Worm (Caenorhabditis elegans) whole organism, L4 larva: Measurements from ENCODE around the gene snr-4.

Source experiments
- T20F7.1 ChIP-seq: fragments of 200-800 bp; sonication (Bioruptor generic); optimal IDR thresholded peaks from 2 replicates; lab custom pipeline; 2018; ENCODE audit warnings: mild to moderate bottlenecking, missing genetic modification characterization, missing compliant biosample characterization
- Y48G9A.11 ChIP-seq: fragments of 200-800 bp; sonication (Bioruptor generic); IDR thresholded peaks from 2 replicates; pipeline ENCODE4 v1.3.6; 2022; ENCODE audit warnings: missing genetic modification reagents, missing genetic modification characterization, missing compliant biosample characterization
- ZK337.2 ChIP-seq: fragments of 200-800 bp; sonication (Bioruptor generic); IDR thresholded peaks from 2 replicates; pipeline ENCODE4 v1.3.6; 2022; ENCODE audit warnings: missing genetic modification reagents, missing genetic modification characterization, missing compliant biosample characterization
- arid-1 ChIP-seq: fragments of 200-800 bp; sonication (Bioruptor generic); conservative IDR thresholded peaks from 2 replicates; pipeline ENCODE4 v1.3.6; 2022; ENCODE audit warnings: missing genetic modification reagents, missing genetic modification characterization, missing compliant biosample characterization
- attf-4 ChIP-seq: sonication (generic microtip); optimal IDR thresholded peaks from 3 replicates; lab custom pipeline; 2017; ENCODE audit warnings: missing biosample characterization, missing genetic modification characterization
- ceh-20 ChIP-seq: fragments of 200-800 bp; sonication (Bioruptor generic); IDR thresholded peaks from 2 replicates; pipeline ENCODE4 v1.3.6; 2022; ENCODE audit warnings: missing genetic modification reagents, missing genetic modification characterization, missing compliant biosample characterization
- ceh-32 ChIP-seq: sonication (generic microtip); optimal IDR thresholded peaks from 2 replicates; lab custom pipeline; 2016; ENCODE audit warnings: mild to moderate bottlenecking, missing genetic modification characterization, missing compliant biosample characterization; ENCODE audit not compliant: poor library complexity
- daf-16 ChIP-seq, 3 experiments: sonication (generic microtip); optimal IDR thresholded peaks; 2 replicates each; lab custom pipeline; 2016 to 2017; ENCODE audit warnings: missing genetic modification characterization in 3 of 3, missing genetic modification reagents in 3 of 3, mild to moderate bottlenecking in 2 of 3, missing compliant biosample characterization in 2 of 3, missing biosample characterization in 1 of 3, moderate library complexity in 1 of 3
- daf-19 ChIP-seq: fragments of 200-800 bp; sonication (Bioruptor generic); conservative IDR thresholded peaks from 2 replicates; pipeline ENCODE4 v1.3.6; 2022; ENCODE audit warnings: missing genetic modification characterization, missing compliant biosample characterization
- dmd-8 ChIP-seq: fragments of 200-800 bp; sonication (Bioruptor generic); IDR thresholded peaks from 2 replicates; pipeline ENCODE4 v1.3.6; 2022; ENCODE audit warnings: missing genetic modification characterization, missing compliant biosample characterization
- dmd-9 ChIP-seq: fragments of 200-800 bp; sonication (Bioruptor generic); IDR thresholded peaks from 2 replicates; pipeline ENCODE4 v1.3.6; 2022; ENCODE audit warnings: missing genetic modification reagents, missing genetic modification characterization, missing compliant biosample characterization
- dpl-1 ChIP-seq: fragments of 150-350 bp; optimal IDR thresholded peaks from 2 replicates; lab custom pipeline; 2014; ENCODE audit warnings: missing biosample characterization, missing genetic modification reagents, missing genetic modification characterization
- gei-8 ChIP-seq: fragments of 200-800 bp; sonication (Bioruptor generic); optimal IDR thresholded peaks from 2 replicates; lab custom pipeline; 2018; ENCODE audit warnings: mild to moderate bottlenecking, missing genetic modification characterization, missing compliant biosample characterization
- hif-1 ChIP-seq, 2 experiments: sonication (generic microtip); optimal IDR thresholded peaks; 2 replicates each; lab custom pipeline; 2016 to 2017; ENCODE audit warnings: missing compliant biosample characterization in 2 of 2, missing genetic modification characterization in 2 of 2, missing genetic modification reagents in 2 of 2, missing genotype in 2 of 2, mild to moderate bottlenecking in 1 of 2
- hlh-30 ChIP-seq: sonication (generic microtip); optimal IDR thresholded peaks from 2 replicates; lab custom pipeline; 2017; ENCODE audit warnings: antibody characterized with exemption, mild to moderate bottlenecking, missing genetic modification characterization, missing compliant biosample characterization; ENCODE audit not compliant: insufficient read depth
- jun-1 ChIP-seq: fragments of 150-350 bp; optimal IDR thresholded peaks from 2 replicates; lab custom pipeline; 2014; ENCODE audit warnings: missing biosample characterization, missing genetic modification reagents, missing genetic modification characterization
- lim-7 ChIP-seq: fragments of 200-800 bp; sonication (Bioruptor generic); IDR thresholded peaks from 2 replicates; pipeline ENCODE4 v1.3.6; 2022; ENCODE audit warnings: missing genetic modification characterization, missing compliant biosample characterization
- lin-13 ChIP-seq: fragments of 150-350 bp; optimal IDR thresholded peaks from 2 replicates; lab custom pipeline; 2014; ENCODE audit warnings: missing biosample characterization, missing genetic modification reagents, missing genetic modification characterization
- lin-29 ChIP-seq: fragments of 200-800 bp; sonication (Bioruptor generic); IDR thresholded peaks from 2 replicates; pipeline ENCODE4 v1.3.6; 2022; ENCODE audit warnings: missing genetic modification reagents, missing genetic modification characterization, missing compliant biosample characterization
- lin-38 ChIP-seq: fragments of 200-800 bp; sonication (Bioruptor generic); IDR thresholded peaks from 2 replicates; pipeline ENCODE4 v1.3.6; 2022; ENCODE audit warnings: missing genetic modification reagents, missing genetic modification characterization, missing compliant biosample characterization
- lir-3 ChIP-seq: sonication (generic microtip); optimal IDR thresholded peaks from 2 replicates; lab custom pipeline; 2016; ENCODE audit warnings: mild to moderate bottlenecking, missing genetic modification characterization, missing compliant biosample characterization
- lsy-2 ChIP-seq, 2 experiments: fragments of 150-350 bp in 1 of 2; sonication (generic microtip) in 1 of 2; optimal IDR thresholded peaks; 2 replicates each; lab custom pipeline; 2014 to 2017; ENCODE audit warnings: missing biosample characterization in 2 of 2, missing genetic modification characterization in 2 of 2
- madf-9 ChIP-seq: fragments of 200-800 bp; sonication (Bioruptor generic); conservative IDR thresholded peaks from 2 replicates; pipeline ENCODE4 v1.3.6; 2022; ENCODE audit warnings: missing genetic modification reagents, missing genetic modification characterization, missing compliant biosample characterization
- mdt-29 ChIP-seq: fragments of 200-800 bp; sonication (Bioruptor generic); IDR thresholded peaks from 2 replicates; pipeline ENCODE4 v1.3.6; 2022; ENCODE audit warnings: missing genetic modification reagents, missing genetic modification characterization, missing compliant biosample characterization
- mep-1 ChIP-seq: fragments of 150-350 bp; sonication (generic microtip); optimal IDR thresholded peaks from 3 replicates; lab custom pipeline; 2014; ENCODE audit warnings: missing biosample characterization, missing genetic modification characterization
- mes-2 ChIP-seq: sonication (generic microtip); optimal IDR thresholded peaks from 2 replicates; lab custom pipeline; 2016; ENCODE audit warnings: missing genotype, mild to moderate bottlenecking, missing genetic modification characterization, missing compliant biosample characterization; ENCODE audit not compliant: poor library complexity, severe bottlenecking
- mxl-3 ChIP-seq: fragments of 200-800 bp; sonication (Bioruptor generic); optimal IDR thresholded peaks from 2 replicates; lab custom pipeline; 2018; ENCODE audit warnings: mild to moderate bottlenecking, missing genetic modification characterization, missing compliant biosample characterization
- nhr-10 ChIP-seq: fragments of 150-350 bp; optimal IDR thresholded peaks from 2 replicates; lab custom pipeline; 2014; ENCODE audit warnings: missing biosample characterization, missing genetic modification characterization
- nhr-11 ChIP-seq: fragments of 150-350 bp; optimal IDR thresholded peaks from 2 replicates; lab custom pipeline; 2014; ENCODE audit warnings: missing biosample characterization, missing genetic modification characterization
- nhr-41 ChIP-seq: fragments of 200-800 bp; sonication (Bioruptor generic); IDR thresholded peaks from 2 replicates; pipeline ENCODE4 v1.3.6; 2022; ENCODE audit warnings: missing genetic modification reagents, missing genetic modification characterization, missing compliant biosample characterization
- nhr-42 ChIP-seq: fragments of 200-800 bp; sonication (Bioruptor generic); IDR thresholded peaks from 2 replicates; pipeline ENCODE4 v1.3.6; 2022; ENCODE audit warnings: missing genetic modification characterization, missing compliant biosample characterization
- nhr-48 ChIP-seq: sonication (generic microtip); optimal IDR thresholded peaks from 2 replicates; lab custom pipeline; 2016; ENCODE audit warnings: mild to moderate bottlenecking, missing genetic modification characterization, missing compliant biosample characterization
- nhr-6 ChIP-seq: fragments of 150-350 bp; optimal IDR thresholded peaks from 2 replicates; lab custom pipeline; 2014; ENCODE audit warnings: missing biosample characterization, missing genetic modification characterization
- nhr-76 ChIP-seq: fragments of 150-350 bp; optimal IDR thresholded peaks from 2 replicates; lab custom pipeline; 2014; ENCODE audit warnings: missing biosample characterization, missing genetic modification characterization
- pha-4 ChIP-seq, 2 experiments: fragments of 150-350 bp in 1 of 2; fragments of 200-800 bp in 1 of 2; sonication (Bioruptor generic) in 1 of 2; IDR thresholded peaks in 1 of 2; optimal IDR thresholded peaks in 1 of 2; 2 replicates each; pipeline versions ENCODE4 v1.3.6 to Lab custom; 2014 to 2022; ENCODE audit warnings: missing genetic modification characterization in 2 of 2, missing genetic modification reagents in 2 of 2, missing biosample characterization in 1 of 2, missing compliant biosample characterization in 1 of 2
- php-3 ChIP-seq: fragments of 200-800 bp; sonication (Bioruptor generic); IDR thresholded peaks from 2 replicates; pipeline ENCODE4 v1.3.6; 2022; ENCODE audit warnings: missing genetic modification reagents, missing genetic modification characterization, missing compliant biosample characterization
- pqm-1 ChIP-seq: sonication (generic microtip); optimal IDR thresholded peaks from 2 replicates; lab custom pipeline; 2017; ENCODE audit warnings: missing biosample characterization, missing genetic modification characterization
- set-16 ChIP-seq: fragments of 200-800 bp; sonication (Bioruptor generic); IDR thresholded peaks from 2 replicates; pipeline ENCODE4 v1.3.6; 2022; ENCODE audit warnings: missing genetic modification reagents, missing genetic modification characterization, missing compliant biosample characterization
- spr-3 ChIP-seq: fragments of 200-800 bp; sonication (Bioruptor generic); optimal IDR thresholded peaks from 2 replicates; lab custom pipeline; 2018; ENCODE audit warnings: mild to moderate bottlenecking, missing genetic modification characterization, missing compliant biosample characterization
- tag-97 ChIP-seq: fragments of 200-800 bp; sonication (Bioruptor generic); IDR thresholded peaks from 2 replicates; pipeline ENCODE4 v1.3.6; 2022; ENCODE audit warnings: missing genetic modification characterization, missing compliant biosample characterization
- unc-39 ChIP-seq: sonication (generic microtip); optimal IDR thresholded peaks from 2 replicates; lab custom pipeline; 2017; ENCODE audit warnings: missing biosample characterization, missing genetic modification characterization
- unc-62 ChIP-seq, 3 experiments: fragments of 150-350 bp in 1 of 3; sonication (generic microtip); optimal IDR thresholded peaks in 2 of 3; peaks in 1 of 3; 1 replicate in 1 of 3; 2 replicates in 2 of 3; lab custom pipeline; 2014 to 2017; ENCODE audit warnings: missing biosample characterization in 3 of 3, missing genetic modification characterization in 3 of 3, missing genetic modification reagents in 3 of 3, missing genotype in 1 of 3
- zfp-3 ChIP-seq: fragments of 200-800 bp; sonication (Bioruptor generic); conservative IDR thresholded peaks from 2 replicates; pipeline ENCODE4 v1.3.6; 2022; ENCODE audit warnings: missing genetic modification reagents, missing genetic modification characterization, missing compliant biosample characterization
- zip-11 ChIP-seq: fragments of 200-800 bp; sonication (Bioruptor generic); IDR thresholded peaks from 2 replicates; pipeline ENCODE4 v1.3.6; 2022; ENCODE audit warnings: missing genetic modification characterization, missing compliant biosample characterization
- zip-2 ChIP-seq: fragments of 150-350 bp; optimal IDR thresholded peaks from 2 replicates; lab custom pipeline; 2014; ENCODE audit warnings: missing biosample characterization, missing genetic modification characterization

Gene snr-4

ce11 chrV:11940329-11940728, 39.2 kb downstream of the snr-4 start:
- TF ChIP-seq attf-4 (tag; lab: Kevin White, UChicago) (no peak), nhr-48 (tag; lab: Kevin White, UChicago) (no peak), unc-62 (GFP tag; optimal IDR thresholded peaks at IDR 0.05 in 1 of 2; lab: Kevin White, UChicago) (peak in 1 of 2 experiments; percentile 74), unc-62 (tag; optimal IDR thresholded peaks at IDR 0.05; lab: Kevin White, UChicago) (no peak)

ce11 chrV:11937710-11938109, 41.8 kb downstream of the snr-4 start, which contains the start of gene gpla-1:
gpla-1 (minus strand) TSS chrV:11937810.
- TF ChIP-seq set-16 (GFP tag; lab: Robert Waterston, UW), result no peak
- no peak for TF ChIP-seq zfp-3
- no peak for TF ChIP-seq zip-2
- TF ChIP-seq jun-1 (tag; lab: Kevin White, UChicago), result no peak
- no peak for TF ChIP-seq unc-39 (tag; lab: Kevin White, UChicago)
- no peak for TF ChIP-seq lin-13
- TF ChIP-seq ceh-32 (tag; lab: Kevin White, UChicago), result no peak
- TF ChIP-seq php-3 (GFP tag; lab: Robert Waterston, UW), result no peak
- no peak for TF ChIP-seq tag-97 (GFP tag; lab: Robert Waterston, UW)
- no peak for TF ChIP-seq mxl-3
- no peak for TF ChIP-seq ZK337.2 (GFP tag; lab: Robert Waterston, UW)
- TF ChIP-seq daf-19, result no peak
- TF ChIP-seq lin-38, result no peak
- no peak for TF ChIP-seq nhr-76
- no peak for TF ChIP-seq lin-29
- TF ChIP-seq pqm-1, result no peak
- no peak for TF ChIP-seq pha-4 (GFP tag; IDR thresholded peaks at IDR 0.05; lab: Robert Waterston, UW)
- no peak for TF ChIP-seq pha-4 (tag; optimal IDR thresholded peaks at IDR 0.05; lab: Kevin White, UChicago)
- TF ChIP-seq lim-7 (GFP tag; lab: Robert Waterston, UW), result no peak
- no peak for TF ChIP-seq Y48G9A.11 (GFP tag; lab: Robert Waterston, UW)
- no peak for TF ChIP-seq mdt-29 (GFP tag; lab: Robert Waterston, UW)
- TF ChIP-seq, all 104 proteins: peak for 0

ce11 chrV:11934848-11935247, 44.7 kb downstream of the snr-4 start, which contains the start of gene F58H1.8:
F58H1.8 (plus strand) TSS chrV:11935148.
- no peak for TF ChIP-seq lir-3 (tag; lab: Kevin White, UChicago)
- no peak for TF ChIP-seq nhr-10 (tag; lab: Kevin White, UChicago)
- no peak for TF ChIP-seq nhr-48 (tag; lab: Kevin White, UChicago)
- TF ChIP-seq zip-11, result no peak
- no peak for TF ChIP-seq arid-1
- no peak for TF ChIP-seq nhr-41
- TF ChIP-seq nhr-11, result no peak
- no peak for TF ChIP-seq spr-3 (GFP tag; lab: Kevin White, UChicago)
- no peak for TF ChIP-seq madf-9 (GFP tag; lab: Robert Waterston, UW)

ce11 chrV:11933196-11934028, 46.1 kb downstream of the snr-4 start, which contains the start of the genes aman-2 and F58H1.3:
aman-2 (minus strand) TSS chrV:11933246.
F58H1.3 (plus strand) TSS chrV:11933978.
- TF ChIP-seq gei-8 (GFP tag; lab: Kevin White, UChicago), result no peak
- TF ChIP-seq dpl-1 (GFP tag; lab: Kevin White, UChicago), result peak; percentile 27
- peak; percentile 65 for TF ChIP-seq mes-2 (tag; lab: Kevin White, UChicago)
- TF ChIP-seq nhr-42 (GFP tag; lab: Robert Waterston, UW), result no peak
- TF ChIP-seq nhr-6 (tag; lab: Kevin White, UChicago), result peak; percentile 19
- TF ChIP-seq dmd-8, result no peak
- peak; percentile 74 for TF ChIP-seq mep-1 (tag; lab: Kevin White, UChicago)
- TF ChIP-seq Y48G9A.11 (GFP tag; lab: Robert Waterston, UW), result no peak
- no peak for TF ChIP-seq dmd-9 (GFP tag; lab: Robert Waterston, UW)
- TF ChIP-seq T20F7.1, result peak; percentile 62
- peak; percentile 20 for TF ChIP-seq hlh-30 (tag; lab: Kevin White, UChicago)
- TF ChIP-seq lsy-2 (tag; optimal IDR thresholded peaks at IDR 0.05; lab: Kevin White, UChicago), result peak in 1 of 2 experiments; percentile 68
- no peak for TF ChIP-seq daf-16 (GFP tag; optimal IDR thresholded peaks at IDR 0.05; lab: Kevin White, UChicago)
- TF ChIP-seq daf-16 (tag; optimal IDR thresholded peaks at IDR 0.05; lab: Kevin White, UChicago), result peak; percentile 41
- peak in 1 of 2 experiments; percentile 77 for TF ChIP-seq hif-1 (tag; optimal IDR thresholded peaks at IDR 0.05; lab: Kevin White, UChicago)
- no peak for TF ChIP-seq ceh-20
